Worm (Caenorhabditis elegans) whole organism, L4 larva: ENCODE measurements around the gene arrd-4.

Experiments
- aly-2 ChIP-seq: sonication (generic microtip); optimal IDR thresholded peaks from 2 replicates; lab custom pipeline; 2018; ENCODE audit warnings: missing biosample characterization, missing genetic modification characterization
- lim-7 ChIP-seq: fragments of 200-800 bp; sonication (Bioruptor generic); IDR thresholded peaks from 2 replicates; pipeline ENCODE4 v1.3.6; 2022; ENCODE audit warnings: missing genetic modification characterization, missing compliant biosample characterization
- madf-5 ChIP-seq, 2 experiments: fragments of 200-800 bp; sonication (Bioruptor generic); IDR thresholded peaks; 2 replicates each; pipeline ENCODE4 v1.3.6; 2022; ENCODE audit warnings: missing compliant biosample characterization in 2 of 2, missing genetic modification characterization in 2 of 2
- unc-62 ChIP-seq, 3 experiments: fragments of 150-350 bp in 1 of 3; sonication (generic microtip); optimal IDR thresholded peaks in 2 of 3; peaks in 1 of 3; 1 replicate in 1 of 3; 2 replicates in 2 of 3; lab custom pipeline; 2014 to 2017; ENCODE audit warnings: missing biosample characterization in 3 of 3, missing genetic modification characterization in 3 of 3, missing genetic modification reagents in 3 of 3, missing genotype in 1 of 3

DNA sequence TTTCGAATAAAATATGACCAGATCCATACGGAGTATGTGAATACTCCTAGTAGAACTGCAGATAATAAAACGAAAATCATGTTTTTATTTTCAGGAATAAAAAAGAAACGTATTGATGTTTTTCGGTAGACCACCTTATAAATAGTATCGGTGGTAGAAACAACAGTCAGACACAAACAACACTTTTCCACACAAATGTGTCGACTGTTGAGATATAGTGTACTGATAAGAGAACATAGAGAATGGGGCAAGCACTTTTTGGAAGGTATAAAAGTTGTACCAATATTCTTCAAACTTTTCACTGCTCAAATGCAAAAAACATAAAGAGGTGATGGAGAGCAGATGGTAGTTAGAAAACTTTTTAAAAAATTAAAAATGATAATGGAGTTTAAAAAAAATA lies 35.5 kb downstream of the arrd-4 start, which contains the start of gene cyp-13A6:
- TF ChIP-seq unc-62 (GFP tag; optimal IDR thresholded peaks at IDR 0.05 in 1 of 2; lab: Kevin White, UChicago) (no peak), unc-62 (tag; optimal IDR thresholded peaks at IDR 0.05; lab: Kevin White, UChicago) (no peak), lim-7 (GFP tag; lab: Robert Waterston, UW) (no peak), aly-2 (tag; lab: Kevin White, UChicago) (no peak), madf-5 (GFP tag; IDR thresholded peaks at IDR 0.05; lab: Robert Waterston, UW) (no peak)
